Comparison of ENCODE assay signal across 1 worm cellular context in the genomic region with DNA sequence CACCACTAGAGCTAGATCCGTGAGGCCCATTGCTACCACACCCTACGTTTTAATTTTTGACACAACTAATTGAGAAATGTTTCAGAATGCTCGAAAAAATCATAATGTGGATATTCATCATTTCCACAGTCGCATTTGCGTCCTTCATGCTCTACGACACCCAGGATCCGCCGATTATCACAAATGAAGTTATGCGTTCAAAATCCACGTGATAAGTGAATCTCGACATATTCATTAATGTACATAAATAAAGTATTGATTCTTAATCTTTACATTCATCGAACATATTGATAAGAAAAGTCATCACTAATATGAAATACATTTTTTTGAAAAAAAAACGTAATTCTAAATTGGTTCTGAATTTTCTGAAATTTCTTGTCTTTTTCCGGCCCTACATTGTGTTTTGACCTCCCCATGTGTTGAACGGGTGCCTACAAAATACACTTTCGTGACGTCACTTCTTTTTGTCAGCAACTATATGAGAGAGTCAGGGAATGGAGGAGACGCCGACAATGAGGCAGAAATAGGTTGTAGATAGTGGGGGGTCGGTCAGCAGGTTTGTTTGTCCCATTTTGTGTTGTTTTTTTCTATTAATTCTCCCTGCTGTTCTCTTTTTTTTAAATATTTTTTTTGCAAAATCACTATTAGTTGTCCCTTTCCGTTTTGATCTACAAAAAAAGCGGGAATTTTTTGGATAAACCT.
TF ChIP-seq lines count a peak whose summit lies in the region.

Gene F53E10.1, plus strand, starts transcription at position 325 of the 702 bp plus-strand sequence.

TF ChIP-seq in whole organism, L1 larva, 84 proteins besides CTCF, POLR2A, EP300 and RAD21 (continued from another document):
- TF ChIP-seq zag-1 (tag; optimal IDR thresholded peaks at IDR 0.05; lab: Kevin White, UChicago) (no peak), pag-3 (tag; optimal IDR thresholded peaks at IDR 0.05; lab: Kevin White, UChicago; ENCODE audit: borderline replicate concordance, insufficient read depth) (no peak), lsy-2 (tag; optimal IDR thresholded peaks at IDR 0.05; lab: Kevin White, UChicago) (peak; percentile 5 to 29), C34B4.2 (tag; optimal IDR thresholded peaks at IDR 0.05; lab: Kevin White, UChicago) (no peak), aha-1 (tag; optimal IDR thresholded peaks at IDR 0.05; lab: Kevin White, UChicago) (no peak), mep-1 (tag; optimal IDR thresholded peaks at IDR 0.05; lab: Kevin White, UChicago) (peak; percentile 52), irx-1 (tag; optimal IDR thresholded peaks at IDR 0.05; lab: Kevin White, UChicago) (no peak), nhr-77 (tag; optimal IDR thresholded peaks at IDR 0.05; lab: Kevin White, UChicago) (no peak), nhr-85 (tag; lab: Kevin White, UChicago) (peak; percentile 94), snu-23 (GFP tag; optimal IDR thresholded peaks at IDR 0.05; lab: Kevin White, UChicago) (peak; percentile 80), unc-98 (GFP tag; IDR thresholded peaks at IDR 0.05; lab: Robert Waterston, UW) (no peak), fkh-8 (tag; optimal IDR thresholded peaks at IDR 0.05; lab: Kevin White, UChicago) (no peak), sup-37 (GFP tag; optimal IDR thresholded peaks at IDR 0.05; lab: Kevin White, UChicago) (no peak), nhr-237 (tag; optimal IDR thresholded peaks at IDR 0.05; lab: Kevin White, UChicago) (no peak), mab-9 (GFP tag; IDR thresholded peaks at IDR 0.05; lab: Robert Waterston, UW) (no peak), ceh-88 (GFP tag; IDR thresholded peaks at IDR 0.05; lab: Robert Waterston, UW) (no peak), nhr-76 (tag; optimal IDR thresholded peaks at IDR 0.05; lab: Kevin White, UChicago) (no peak), pqm-1 (tag; optimal IDR thresholded peaks at IDR 0.05; lab: Kevin White, UChicago) (no peak), sox-4 (tag; optimal IDR thresholded peaks at IDR 0.05; lab: Kevin White, UChicago) (no peak), xbp-1 (tag; optimal IDR thresholded peaks at IDR 0.05; lab: Kevin White, UChicago) (no peak), lir-3 (tag; optimal IDR thresholded peaks at IDR 0.05; lab: Kevin White, UChicago; ENCODE audit: poor library complexity) (no peak), ceh-82 (tag; optimal IDR thresholded peaks at IDR 0.05; lab: Kevin White, UChicago) (no peak), lin-35 (GFP tag; optimal IDR thresholded peaks at IDR 0.05; lab: Kevin White, UChicago) (peak; percentile 38 to 69), fkh-4 (tag; optimal IDR thresholded peaks at IDR 0.05; lab: Kevin White, UChicago; ENCODE audit: borderline replicate concordance) (no peak), grh-1 (GFP tag; IDR thresholded peaks at IDR 0.05; lab: Robert Waterston, UW) (no peak), ces-1 (GFP tag; optimal IDR thresholded peaks at IDR 0.05; lab: Kevin White, UChicago) (no peak), dpl-1 (GFP tag; optimal IDR thresholded peaks at IDR 0.05; lab: Kevin White, UChicago) (peak; percentile 36 to 52 (median 51)), zip-4 (GFP tag; optimal IDR thresholded peaks at IDR 0.05; lab: Kevin White, UChicago) (no peak), snpc-4 (tag; optimal IDR thresholded peaks at IDR 0.05; lab: Kevin White, UChicago) (no peak), blmp-1 (tag; optimal IDR thresholded peaks at IDR 0.05; lab: Kevin White, UChicago) (peak; percentile 59), isw-1 (GFP tag; IDR thresholded peaks at IDR 0.05; lab: Robert Waterston, UW) (no peak)
TF ChIP-seq in whole organism, L1 larva: peak in this region for 23.
